Fruit fly (Drosophila melanogaster): ENCODE measurements around the gene mTerf5.
A peak's percentile ranks its signal among the peaks of the same experiment; 100 is the strongest.

mTerf5 gene

dm6 chr3R:18171983-18172967 is 51.2 kb downstream of the mTerf5 start:
- TF ChIP-seq Abd-B (GFP tag; optimal IDR thresholded peaks at IDR 0.05) (peak; percentile 95), sd (tag; optimal IDR thresholded peaks at IDR 0.05) (peak; percentile 94), sim (GFP tag; IDR thresholded peaks at IDR 0.05) (no peak), so (GFP tag; IDR thresholded peaks at IDR 0.05) (peak; percentile 90), Atf6 (GFP tag; IDR thresholded peaks at IDR 0.05) (peak; percentile 89), Usf (GFP tag; optimal IDR thresholded peaks at IDR 0.05) (peak; percentile 79), trh (GFP tag; optimal IDR thresholded peaks at IDR 0.05) (peak; percentile 71), Xbp1 (GFP tag; optimal IDR thresholded peaks at IDR 0.05) (peak; percentile 94), lab (GFP tag; optimal IDR thresholded peaks at IDR 0.05) (peak; percentile 95), CG4328 (GFP tag; optimal IDR thresholded peaks at IDR 0.05) (peak; percentile 91), CG4404 (GFP tag; IDR thresholded peaks at IDR 0.05) (peak; percentile 84), gce (GFP tag; IDR thresholded peaks at IDR 0.05) (peak; percentile 79; the same call in 2 of the 3 replicates), Atf-2 (GFP tag; optimal IDR thresholded peaks at IDR 0.05) (peak; percentile 92), CG2116 (GFP tag; optimal IDR thresholded peaks at IDR 0.05) (peak; percentile 75), grn (GFP tag; optimal IDR thresholded peaks at IDR 0.05) (peak; percentile 48), Dip2 (GFP tag; IDR thresholded peaks at IDR 0.05) (peak; percentile 40; the same call in 1 of the 2 replicates), HmgZ (tag; optimal IDR thresholded peaks at IDR 0.05) (peak; percentile 92), CG6175 (GFP tag; IDR thresholded peaks at IDR 0.05) (no peak; the same call in 1 of the 3 replicates), CG15073 (GFP tag; optimal IDR thresholded peaks at IDR 0.05) (peak; percentile 63), fd3F (GFP tag; optimal IDR thresholded peaks at IDR 0.05) (peak; percentile 88), CG1233 (GFP tag; optimal IDR thresholded peaks at IDR 0.05) (peak; percentile 93), br (optimal IDR thresholded peaks at IDR 0.05) (no peak), CG7745 (tag; optimal IDR thresholded peaks at IDR 0.05) (no peak), gcm (GFP tag; optimal IDR thresholded peaks at IDR 0.05) (peak; percentile 92), CG4854 (GFP tag; optimal IDR thresholded peaks at IDR 0.05) (peak; percentile 84), Meics (GFP tag; optimal IDR thresholded peaks at IDR 0.05) (peak; percentile 94), CG1792 (GFP tag; optimal IDR thresholded peaks at IDR 0.05) (peak; percentile 83), hb (GFP tag; IDR thresholded peaks at IDR 0.05; ENCODE audit: partially characterized antibody) (no peak), CG11504 (tag; optimal IDR thresholded peaks at IDR 0.05) (peak; percentile 96), scrt (GFP tag; optimal IDR thresholded peaks at IDR 0.05) (peak; percentile 89), Lhr (GFP tag; optimal IDR thresholded peaks at IDR 0.05) (peak; percentile 74), CG18476 (GFP tag; optimal IDR thresholded peaks at IDR 0.05) (peak; percentile 93), CG3995 (GFP tag; optimal IDR thresholded peaks at IDR 0.05) (peak; percentile 66), Dfd (GFP tag; optimal IDR thresholded peaks at IDR 0.05) (no peak), cas (GFP tag; IDR thresholded peaks at IDR 0.05) (peak; percentile 64), ci (GFP tag; IDR thresholded peaks at IDR 0.05) (peak; percentile 93), Dip3 (GFP tag; optimal IDR thresholded peaks at IDR 0.05) (peak; percentile 85), CG4617 (GFP tag; optimal IDR thresholded peaks at IDR 0.05; ENCODE audit: borderline replicate concordance) (peak; percentile 72), slbo (GFP tag; IDR thresholded peaks at IDR 0.05) (peak; percentile 87), phol (tag; optimal IDR thresholded peaks at IDR 0.05) (peak; percentile 96), CG8281 (tag; optimal IDR thresholded peaks at IDR 0.05) (peak; percentile 82), CG15269 (tag; optimal IDR thresholded peaks at IDR 0.05) (peak; percentile 94), pros (GFP tag; optimal IDR thresholded peaks at IDR 0.05) (no peak), CG6654 (GFP tag; optimal IDR thresholded peaks at IDR 0.05) (peak; percentile 82), MESR4 (GFP tag; optimal IDR thresholded peaks at IDR 0.05) (peak; percentile 27), CG12071 (GFP tag; optimal IDR thresholded peaks at IDR 0.05) (peak; percentile 84), crol (GFP tag; IDR thresholded peaks at IDR 0.05) (peak; percentile 66), CG4424 (GFP tag; optimal IDR thresholded peaks at IDR 0.05) (peak; percentile 94)
